Fruit fly (Drosophila melanogaster): ENCODE data around the gene rdgA.

dm6 chrX:8890974-8891373 lies 15.9 kb upstream of the rdgA start:
- TF ChIP-seq CG17829 (tag; optimal IDR thresholded peaks at IDR 0.05) (no peak), gsb-n (tag; optimal IDR thresholded peaks at IDR 0.05) (no peak), vfl (GFP tag; optimal IDR thresholded peaks at IDR 0.05) (no peak), sob (GFP tag; IDR thresholded peaks at IDR 0.05) (peak; percentile 50), Sox102F (GFP tag; optimal IDR thresholded peaks at IDR 0.05) (peak; percentile 37), sna (GFP tag; IDR thresholded peaks at IDR 0.05; ENCODE audit: partially characterized antibody) (no peak)

All from whole organism, embryonic.